Worm (Caenorhabditis elegans) whole organism, L1 larva: ENCODE measurements around the gene D1054.8.
A peak's percentile ranks its signal among the peaks of the same experiment; 100 is the strongest.

Source experiments
- C04F5.9 ChIP-seq: sonication (generic microtip); optimal IDR thresholded peaks from 2 replicates; lab custom pipeline; 2016; ENCODE audit warnings: missing genetic modification characterization, missing compliant biosample characterization
- C34B4.2 ChIP-seq: sonication (generic microtip); optimal IDR thresholded peaks from 2 replicates; lab custom pipeline; 2017; ENCODE audit warnings: mild to moderate bottlenecking, missing genetic modification characterization, missing compliant biosample characterization
- F16B12.6 ChIP-seq: fragments of 150-350 bp; optimal IDR thresholded peaks from 2 replicates; lab custom pipeline; 2014; ENCODE audit warnings: missing biosample characterization, missing genetic modification characterization
- aly-2 ChIP-seq: fragments of 150-350 bp; optimal IDR thresholded peaks from 2 replicates; lab custom pipeline; 2014; ENCODE audit warnings: missing biosample characterization, missing genetic modification characterization
- ama-1 ChIP-seq: fragments of 150-350 bp; optimal IDR thresholded peaks from 2 replicates; lab custom pipeline; 2014
- blmp-1 ChIP-seq: fragments of 150-350 bp; optimal IDR thresholded peaks from 2 replicates; lab custom pipeline; 2014; ENCODE audit warnings: missing biosample characterization, missing genetic modification characterization
- ceh-63 ChIP-seq: fragments of 200-800 bp; sonication (Bioruptor generic); optimal IDR thresholded peaks from 2 replicates; lab custom pipeline; 2018; ENCODE audit warnings: mild to moderate bottlenecking, missing genetic modification characterization, missing compliant biosample characterization
- ceh-82 ChIP-seq, 3 experiments: fragments of 150-350 bp in 1 of 3; sonication (generic microtip) in 2 of 3; optimal IDR thresholded peaks; 2 replicates each; lab custom pipeline; 2014 to 2017; ENCODE audit warnings: missing biosample characterization in 3 of 3, missing genetic modification characterization in 3 of 3
- ceh-88 ChIP-seq: fragments of 200-800 bp; sonication (Bioruptor generic); IDR thresholded peaks from 2 replicates; pipeline ENCODE4 v1.3.6; 2022; ENCODE audit warnings: missing genetic modification characterization, missing compliant biosample characterization
- ces-1 ChIP-seq: fragments of 150-350 bp; optimal IDR thresholded peaks from 2 replicates; lab custom pipeline; 2014; ENCODE audit warnings: missing biosample characterization, missing genetic modification reagents, missing genetic modification characterization
- dsc-1 ChIP-seq: sonication (generic microtip); optimal IDR thresholded peaks from 2 replicates; lab custom pipeline; 2016; ENCODE audit warnings: mild to moderate bottlenecking, missing genetic modification characterization, missing compliant biosample characterization
- efl-1 ChIP-seq, 4 experiments: fragments of 150-350 bp; optimal IDR thresholded peaks in 3 of 4; peaks in 1 of 4; 1 replicate in 1 of 4; 2 replicates in 3 of 4; lab custom pipeline; 2014; ENCODE audit warnings: missing biosample characterization in 2 of 4, missing genetic modification characterization in 2 of 4, missing genetic modification reagents in 2 of 4
- efl-3 ChIP-seq: fragments of 200-800 bp; sonication (Bioruptor generic); optimal IDR thresholded peaks from 2 replicates; lab custom pipeline; 2018; ENCODE audit warnings: mild to moderate bottlenecking, missing genetic modification characterization, missing compliant biosample characterization
- elt-2 ChIP-seq: sonication (generic microtip); optimal IDR thresholded peaks from 2 replicates; lab custom pipeline; 2016; ENCODE audit warnings: missing genetic modification characterization, mild to moderate bottlenecking, inconsistent platforms, missing compliant biosample characterization, missing genetic modification reagents
- elt-3 ChIP-seq, 6 experiments: fragments of 150-350 bp in 1 of 6; sonication (generic microtip); optimal IDR thresholded peaks; 2 replicates each; lab custom pipeline; 2017 to 2018; ENCODE audit warnings: missing biosample characterization in 6 of 6, missing genetic modification characterization in 6 of 6, inconsistent platforms in 1 of 6
- ets-5 ChIP-seq: fragments of 200-800 bp; sonication (Bioruptor generic); IDR thresholded peaks from 2 replicates; pipeline ENCODE4 v1.3.6; 2022; ENCODE audit warnings: missing genetic modification characterization, missing compliant biosample characterization
- fos-1 ChIP-seq: fragments of 150-350 bp; optimal IDR thresholded peaks from 2 replicates; lab custom pipeline; 2014; ENCODE audit warnings: missing biosample characterization, missing genetic modification characterization
- hlh-4 ChIP-seq: sonication (generic microtip); optimal IDR thresholded peaks from 2 replicates; lab custom pipeline; 2016; ENCODE audit warnings: mild to moderate bottlenecking, missing genetic modification characterization, missing compliant biosample characterization
- hpl-2 ChIP-seq: fragments of 150-350 bp; optimal IDR thresholded peaks from 2 replicates; lab custom pipeline; 2014; ENCODE audit warnings: missing biosample characterization, missing genetic modification reagents, missing genetic modification characterization
- irx-1 ChIP-seq: sonication (generic microtip); optimal IDR thresholded peaks from 2 replicates; lab custom pipeline; 2016; ENCODE audit warnings: missing genetic modification characterization, missing compliant biosample characterization
- isw-1 ChIP-seq: fragments of 200-800 bp; sonication (Bioruptor generic); IDR thresholded peaks from 2 replicates; pipeline ENCODE4 v1.3.6; 2022; ENCODE audit warnings: missing genetic modification characterization, missing compliant biosample characterization
- jun-1 ChIP-seq: fragments of 150-350 bp; optimal IDR thresholded peaks from 2 replicates; lab custom pipeline; 2014; ENCODE audit warnings: missing biosample characterization, missing genetic modification reagents, missing genetic modification characterization
- lin-13 ChIP-seq: fragments of 150-350 bp; optimal IDR thresholded peaks from 2 replicates; lab custom pipeline; 2014; ENCODE audit warnings: missing biosample characterization, missing genetic modification reagents, missing genetic modification characterization
- lin-14 ChIP-seq: fragments of 200-800 bp; sonication (Bioruptor generic); optimal IDR thresholded peaks from 2 replicates; lab custom pipeline; 2018; ENCODE audit warnings: mild to moderate bottlenecking, missing genetic modification characterization, moderate library complexity, missing compliant biosample characterization
- lin-15B ChIP-seq: fragments of 150-350 bp; sonication (generic microtip); optimal IDR thresholded peaks from 3 replicates; lab custom pipeline; 2014; ENCODE audit warnings: missing biosample characterization, missing genetic modification characterization
- lsy-2 ChIP-seq, 2 experiments: fragments of 150-350 bp; optimal IDR thresholded peaks; 2 replicates each; lab custom pipeline; 2014; ENCODE audit warnings: missing biosample characterization in 2 of 2, missing genetic modification characterization in 2 of 2
- mab-9 ChIP-seq: fragments of 200-800 bp; sonication (Bioruptor generic); IDR thresholded peaks from 2 replicates; pipeline ENCODE4 v1.3.6; 2022; ENCODE audit warnings: missing genetic modification reagents, missing genetic modification characterization, missing compliant biosample characterization
- mef-2 ChIP-seq: fragments of 150-350 bp; optimal IDR thresholded peaks from 2 replicates; lab custom pipeline; 2014; ENCODE audit warnings: missing biosample characterization, missing genetic modification characterization
- mep-1 ChIP-seq: fragments of 150-350 bp; optimal IDR thresholded peaks from 2 replicates; lab custom pipeline; 2014; ENCODE audit warnings: missing biosample characterization, missing genetic modification characterization
- nhr-11 ChIP-seq: fragments of 150-350 bp; optimal IDR thresholded peaks from 2 replicates; lab custom pipeline; 2014; ENCODE audit warnings: missing biosample characterization, missing genetic modification characterization
- nhr-19 ChIP-seq: fragments of 200-800 bp; sonication (Bioruptor generic); conservative IDR thresholded peaks from 2 replicates; pipeline ENCODE4 v1.3.6; 2022; ENCODE audit warnings: missing genetic modification characterization, missing compliant biosample characterization
- nhr-20 ChIP-seq: sonication (generic microtip); optimal IDR thresholded peaks from 2 replicates; lab custom pipeline; 2016; ENCODE audit warnings: mild to moderate bottlenecking, missing genetic modification characterization, missing compliant biosample characterization
- nhr-47 ChIP-seq: sonication (generic microtip); optimal IDR thresholded peaks from 2 replicates; lab custom pipeline; 2016; ENCODE audit warnings: mild to moderate bottlenecking, missing genetic modification characterization, moderate library complexity, missing compliant biosample characterization
- nhr-71 ChIP-seq: sonication (generic microtip); optimal IDR thresholded peaks from 2 replicates; lab custom pipeline; 2016; ENCODE audit warnings: mild to moderate bottlenecking, missing genetic modification characterization, moderate library complexity, missing compliant biosample characterization
- nhr-77 ChIP-seq: fragments of 150-350 bp; optimal IDR thresholded peaks from 2 replicates; lab custom pipeline; 2014; ENCODE audit warnings: missing biosample characterization, missing genetic modification characterization
- nhr-84 ChIP-seq: sonication (generic microtip); optimal IDR thresholded peaks from 2 replicates; lab custom pipeline; 2017; ENCODE audit warnings: missing biosample characterization, missing genetic modification characterization
- nhr-90 ChIP-seq: sonication (generic microtip); optimal IDR thresholded peaks from 2 replicates; lab custom pipeline; 2016; ENCODE audit warnings: mild to moderate bottlenecking, missing genetic modification characterization, missing compliant biosample characterization; ENCODE audit not compliant: poor library complexity
- pag-3 ChIP-seq: sonication (generic microtip); optimal IDR thresholded peaks from 2 replicates; lab custom pipeline; 2017; ENCODE audit warnings: missing genetic modification characterization, mild to moderate bottlenecking, missing compliant biosample characterization, antibody characterized with exemption, borderline replicate concordance; ENCODE audit not compliant: insufficient read depth
- pqm-1 ChIP-seq: sonication (generic microtip); optimal IDR thresholded peaks from 3 replicates; lab custom pipeline; 2017; ENCODE audit warnings: missing biosample characterization, missing genetic modification characterization
- skn-1 ChIP-seq: fragments of 150-350 bp; optimal IDR thresholded peaks from 2 replicates; lab custom pipeline; 2014; ENCODE audit warnings: missing biosample characterization, missing genetic modification characterization
- snu-23 ChIP-seq: sonication (generic microtip); optimal IDR thresholded peaks from 2 replicates; lab custom pipeline; 2016; ENCODE audit warnings: missing genetic modification characterization, missing compliant biosample characterization
- sox-4 ChIP-seq: sonication (generic microtip); optimal IDR thresholded peaks from 2 replicates; lab custom pipeline; 2016; ENCODE audit warnings: missing genetic modification characterization, missing compliant biosample characterization
- sptf-1 ChIP-seq: fragments of 150-350 bp; optimal IDR thresholded peaks from 2 replicates; lab custom pipeline; 2014; ENCODE audit warnings: missing biosample characterization, missing genetic modification characterization
- swsn-7 ChIP-seq: sonication (generic microtip); optimal IDR thresholded peaks from 2 replicates; lab custom pipeline; 2016; ENCODE audit warnings: missing genetic modification characterization, missing compliant biosample characterization
- tbx-2 ChIP-seq: sonication (generic microtip); optimal IDR thresholded peaks from 2 replicates; lab custom pipeline; 2016; ENCODE audit warnings: missing genetic modification characterization, missing compliant biosample characterization
- tlp-1 ChIP-seq: fragments of 150-350 bp; optimal IDR thresholded peaks from 2 replicates; lab custom pipeline; 2014; ENCODE audit warnings: missing biosample characterization, missing genetic modification characterization
- unc-30 ChIP-seq: sonication (generic microtip); optimal IDR thresholded peaks from 2 replicates; lab custom pipeline; 2017; ENCODE audit warnings: missing biosample characterization, missing genetic modification characterization
- unc-62 ChIP-seq: fragments of 150-350 bp; optimal IDR thresholded peaks from 2 replicates; lab custom pipeline; 2014; ENCODE audit warnings: missing biosample characterization, missing genetic modification reagents, missing genetic modification characterization
- unc-86 ChIP-seq: sonication (generic microtip); optimal IDR thresholded peaks from 2 replicates; lab custom pipeline; 2016; ENCODE audit warnings: missing genetic modification characterization, missing compliant biosample characterization
- unc-98 ChIP-seq: fragments of 200-800 bp; sonication (Bioruptor generic); IDR thresholded peaks from 2 replicates; pipeline ENCODE4 v1.3.6; 2022; ENCODE audit warnings: missing genetic modification characterization, missing compliant biosample characterization
- vab-15 ChIP-seq: sonication (generic microtip); optimal IDR thresholded peaks from 2 replicates; lab custom pipeline; 2017; ENCODE audit warnings: missing genotype, mild to moderate bottlenecking, missing genetic modification characterization, missing compliant biosample characterization
- zip-4 ChIP-seq: fragments of 200-800 bp; sonication (Bioruptor generic); optimal IDR thresholded peaks from 2 replicates; lab custom pipeline; 2018; ENCODE audit warnings: mild to moderate bottlenecking, missing genetic modification characterization, moderate library complexity, missing compliant biosample characterization
- ztf-4 ChIP-seq: fragments of 150-350 bp; optimal IDR thresholded peaks from 2 replicates; lab custom pipeline; 2014; ENCODE audit warnings: missing biosample characterization, missing genetic modification characterization

The D1054.8 gene

ce11 chrV:10807862-10808327 lies 23.8 kb downstream of the D1054.8 start, which contains the start of gene plrg-1 (continued):
- no peak for TF ChIP-seq mef-2 (tag; lab: Kevin White, UChicago)
- TF ChIP-seq skn-1 (tag; lab: Kevin White, UChicago): peak; percentile 90
- TF ChIP-seq lsy-2 (tag; optimal IDR thresholded peaks at IDR 0.05; lab: Kevin White, UChicago): peak; percentile 83 to 86
- TF ChIP-seq hpl-2: peak; percentile 43
- TF ChIP-seq tlp-1 (tag; lab: Kevin White, UChicago): no peak
- TF ChIP-seq sox-4 (tag; lab: Kevin White, UChicago): peak; percentile 38
- peak; percentile 82 for TF ChIP-seq unc-86 (tag; lab: Kevin White, UChicago)
- TF ChIP-seq C04F5.9 (tag; lab: Kevin White, UChicago): no peak
- peak; percentile 93 for TF ChIP-seq nhr-19
- TF ChIP-seq nhr-47: peak; percentile 89
- peak; percentile 26 for TF ChIP-seq ama-1 (lab: Kevin White, UChicago)
- peak; percentile 68 for TF ChIP-seq ceh-88
- peak; percentile 94 for TF ChIP-seq nhr-71 (tag; lab: Kevin White, UChicago)
- peak; percentile 52; the same call in 1 of the 2 replicates for TF ChIP-seq unc-98 (GFP tag; lab: Robert Waterston, UW)
- TF ChIP-seq vab-15 (tag; lab: Kevin White, UChicago): peak; percentile 75
- TF ChIP-seq pqm-1 (tag; lab: Kevin White, UChicago): no peak
- TF ChIP-seq elt-2 (tag; lab: Kevin White, UChicago): peak; percentile 79
- peak; percentile 49 for TF ChIP-seq jun-1 (tag; lab: Kevin White, UChicago)
- TF ChIP-seq lin-13 (GFP tag; lab: Kevin White, UChicago): peak; percentile 81
- TF ChIP-seq unc-30: no peak
- TF ChIP-seq aly-2 (tag; lab: Kevin White, UChicago): peak; percentile 51
- TF ChIP-seq sptf-1 (tag; lab: Kevin White, UChicago): no peak
- peak; percentile 69 for TF ChIP-seq nhr-77
- peak; percentile 89 for TF ChIP-seq nhr-90 (tag; lab: Kevin White, UChicago)
- TF ChIP-seq elt-3 (tag; optimal IDR thresholded peaks at IDR 0.05; lab: Kevin White, UChicago): peak in 3 of 6 experiments; percentile 7 to 68 (median 47)
- TF ChIP-seq nhr-84: no peak
- no peak for TF ChIP-seq hlh-4
- TF ChIP-seq unc-62 (GFP tag; lab: Kevin White, UChicago): no peak
- TF ChIP-seq pag-3 (tag; lab: Kevin White, UChicago): no peak
- peak; percentile 91 for TF ChIP-seq dsc-1 (tag; lab: Kevin White, UChicago)
- peak; percentile 87 for TF ChIP-seq lin-15B (tag; lab: Kevin White, UChicago)
- TF ChIP-seq efl-1 (optimal IDR thresholded peaks at IDR 0.05; lab: Kevin White, UChicago): peak; percentile 80 to 86
- TF ChIP-seq efl-1 (GFP tag; optimal IDR thresholded peaks at IDR 0.05 in 1 of 2; lab: Kevin White, UChicago): peak; percentile 79 to 98
- TF ChIP-seq ceh-63 (GFP tag; lab: Kevin White, UChicago): peak; percentile 45
- peak; percentile 93 for TF ChIP-seq lin-14 (GFP tag; lab: Kevin White, UChicago)
- TF ChIP-seq isw-1 (GFP tag; lab: Robert Waterston, UW): peak; percentile 85
- peak; percentile 69 to 89 (median 84) for TF ChIP-seq ceh-82 (tag; optimal IDR thresholded peaks at IDR 0.05; lab: Kevin White, UChicago)
- peak; percentile 77 for TF ChIP-seq mab-9 (GFP tag; lab: Robert Waterston, UW)
- TF ChIP-seq ets-5 (GFP tag; lab: Robert Waterston, UW): no peak
- TF ChIP-seq nhr-20 (tag; lab: Kevin White, UChicago): peak; percentile 91
- no peak for TF ChIP-seq efl-3 (GFP tag; lab: Kevin White, UChicago)
- peak; percentile 74 for TF ChIP-seq nhr-11 (tag; lab: Kevin White, UChicago)
- TF ChIP-seq ces-1 (GFP tag; lab: Kevin White, UChicago): peak; percentile 14
- peak; percentile 91 for TF ChIP-seq swsn-7
- no peak for TF ChIP-seq C34B4.2 (tag; lab: Kevin White, UChicago)
- peak; percentile 74 for TF ChIP-seq blmp-1 (tag; lab: Kevin White, UChicago)
- peak; percentile 71 for TF ChIP-seq fos-1
- peak; percentile 91 for TF ChIP-seq mep-1 (tag; lab: Kevin White, UChicago)
- peak; percentile 80 for TF ChIP-seq ztf-4 (tag; lab: Kevin White, UChicago)
- peak; percentile 75 for TF ChIP-seq irx-1 (tag; lab: Kevin White, UChicago)
- peak; percentile 89 for TF ChIP-seq tbx-2 (tag; lab: Kevin White, UChicago)
- peak; percentile 93 for TF ChIP-seq zip-4
- peak; percentile 50 for TF ChIP-seq F16B12.6 (tag; lab: Kevin White, UChicago)
- peak; percentile 90 for TF ChIP-seq snu-23 (GFP tag; lab: Kevin White, UChicago)
